Worm (Caenorhabditis elegans) whole organism, L2 larva: ENCODE data around the gene unc-31.

Source experiments
- C34F6.9 ChIP-seq: fragments of 150-350 bp; optimal IDR thresholded peaks from 2 replicates; lab custom pipeline; 2014; ENCODE audit warnings: missing biosample characterization, missing genetic modification characterization
- F13H6.1 ChIP-seq: sonication (generic microtip); optimal IDR thresholded peaks from 2 replicates; lab custom pipeline; 2016; ENCODE audit warnings: missing genetic modification characterization, missing compliant biosample characterization
- R02D3.7 ChIP-seq: fragments of 150-350 bp; optimal IDR thresholded peaks from 2 replicates; lab custom pipeline; 2014; ENCODE audit warnings: missing biosample characterization, missing genetic modification characterization
- alr-1 ChIP-seq: fragments of 150-350 bp; optimal IDR thresholded peaks from 2 replicates; lab custom pipeline; 2014; ENCODE audit warnings: missing biosample characterization, missing genetic modification characterization
- blmp-1 ChIP-seq: sonication (generic microtip); optimal IDR thresholded peaks from 2 replicates; lab custom pipeline; 2017; ENCODE audit warnings: missing genetic modification characterization, mild to moderate bottlenecking, missing compliant biosample characterization, antibody characterized with exemption, moderate library complexity; ENCODE audit not compliant: insufficient read depth
- dmd-4 ChIP-seq: sonication (generic microtip); optimal IDR thresholded peaks from 2 replicates; lab custom pipeline; 2017; ENCODE audit warnings: missing biosample characterization, missing genetic modification characterization
- elt-3 ChIP-seq: sonication (generic microtip); optimal IDR thresholded peaks from 2 replicates; lab custom pipeline; 2017; ENCODE audit warnings: missing biosample characterization, missing genetic modification characterization
- fos-1 ChIP-seq: fragments of 150-350 bp; optimal IDR thresholded peaks from 2 replicates; lab custom pipeline; 2014; ENCODE audit warnings: missing biosample characterization, missing genetic modification characterization
- gmeb-1 ChIP-seq: fragments of 150-350 bp; optimal IDR thresholded peaks from 2 replicates; lab custom pipeline; 2014; ENCODE audit warnings: missing biosample characterization, missing genetic modification characterization
- lsy-2 ChIP-seq, 2 experiments: fragments of 150-350 bp in 1 of 2; sonication (generic microtip) in 1 of 2; optimal IDR thresholded peaks; 2 replicates each; lab custom pipeline; 2014 to 2017; ENCODE audit warnings: missing biosample characterization in 2 of 2, missing genetic modification characterization in 2 of 2
- mbf-1 ChIP-seq: sonication (generic microtip); optimal IDR thresholded peaks from 2 replicates; lab custom pipeline; 2017; ENCODE audit warnings: missing biosample characterization, missing genetic modification characterization
- nhr-11 ChIP-seq: fragments of 150-350 bp; optimal IDR thresholded peaks from 2 replicates; lab custom pipeline; 2014; ENCODE audit warnings: missing biosample characterization, missing genetic modification characterization
- nhr-129 ChIP-seq: fragments of 150-350 bp; optimal IDR thresholded peaks from 2 replicates; lab custom pipeline; 2014; ENCODE audit warnings: missing biosample characterization, missing genetic modification characterization
- nhr-25 ChIP-seq: fragments of 150-350 bp; sonication (generic microtip); optimal IDR thresholded peaks from 3 replicates; lab custom pipeline; 2014; ENCODE audit warnings: missing biosample characterization, missing genetic modification characterization
- nhr-6 ChIP-seq: fragments of 150-350 bp; optimal IDR thresholded peaks from 2 replicates; lab custom pipeline; 2014; ENCODE audit warnings: missing biosample characterization, missing genetic modification characterization
- sem-4 ChIP-seq: fragments of 150-350 bp; optimal IDR thresholded peaks from 2 replicates; lab custom pipeline; 2014; ENCODE audit warnings: missing biosample characterization, missing genetic modification reagents, missing genetic modification characterization
- skn-1 ChIP-seq: sonication (generic microtip); optimal IDR thresholded peaks from 2 replicates; lab custom pipeline; 2017; ENCODE audit warnings: missing biosample characterization, missing genetic modification characterization
- sma-3 ChIP-seq: sonication (generic microtip); optimal IDR thresholded peaks from 2 replicates; lab custom pipeline; 2016; ENCODE audit warnings: missing genetic modification reagents, missing genetic modification characterization, missing compliant biosample characterization
- sma-9 ChIP-seq, 2 experiments: fragments of 150-350 bp in 1 of 2; sonication (generic microtip) in 1 of 2; optimal IDR thresholded peaks; 2 replicates each; lab custom pipeline; 2014 to 2016; ENCODE audit warnings: missing genetic modification characterization in 2 of 2, mild to moderate bottlenecking in 1 of 2, missing biosample characterization in 1 of 2, missing compliant biosample characterization in 1 of 2, missing genetic modification reagents in 1 of 2, moderate library complexity in 1 of 2
- unc-39 ChIP-seq: fragments of 150-350 bp; optimal IDR thresholded peaks from 2 replicates; lab custom pipeline; 2014; ENCODE audit warnings: missing biosample characterization, missing genetic modification characterization
- unc-55 ChIP-seq: fragments of 150-350 bp; sonication (generic microtip); optimal IDR thresholded peaks from 3 replicates; lab custom pipeline; 2014; ENCODE audit warnings: missing biosample characterization, missing genetic modification reagents, missing genetic modification characterization
- zag-1 ChIP-seq: fragments of 150-350 bp; optimal IDR thresholded peaks from 2 replicates; lab custom pipeline; 2014; ENCODE audit warnings: missing biosample characterization, missing genetic modification characterization
- ztf-4 ChIP-seq: fragments of 150-350 bp; optimal IDR thresholded peaks from 2 replicates; lab custom pipeline; 2014; ENCODE audit warnings: missing biosample characterization, missing genetic modification characterization

unc-31 gene

ce11 chrIV:12834417-12834731, 60.7 kb downstream of the unc-31 start:
- TF ChIP-seq skn-1 (tag; lab: Kevin White, UChicago): no peak
- TF ChIP-seq mbf-1 (tag; lab: Kevin White, UChicago): no peak
- peak in 1 of 2 experiments; percentile 29 for TF ChIP-seq lsy-2 (tag; optimal IDR thresholded peaks at IDR 0.05; lab: Kevin White, UChicago)
- peak; percentile 26 for TF ChIP-seq unc-55 (GFP tag; lab: Kevin White, UChicago)
- peak; percentile 34 for TF ChIP-seq sma-9 (GFP tag; optimal IDR thresholded peaks at IDR 0.05; lab: Kevin White, UChicago)
- no peak for TF ChIP-seq sma-9 (tag; optimal IDR thresholded peaks at IDR 0.05; lab: Kevin White, UChicago)
- no peak for TF ChIP-seq F13H6.1 (tag; lab: Kevin White, UChicago)
- no peak for TF ChIP-seq gmeb-1 (tag; lab: Kevin White, UChicago)
- TF ChIP-seq nhr-129: peak; percentile 8
- no peak for TF ChIP-seq blmp-1 (tag; lab: Kevin White, UChicago)
- peak; percentile 81 for TF ChIP-seq fos-1 (tag; lab: Kevin White, UChicago)

ce11 chrIV:12835363-12835762, 61.7 kb downstream of the unc-31 start:
- TF ChIP-seq zag-1 (tag; lab: Kevin White, UChicago): no peak
- no peak for TF ChIP-seq elt-3
- TF ChIP-seq nhr-25: no peak
- TF ChIP-seq R02D3.7 (tag; lab: Kevin White, UChicago): no peak
- TF ChIP-seq nhr-11 (tag; lab: Kevin White, UChicago): no peak
- TF ChIP-seq unc-39 (tag; lab: Kevin White, UChicago): no peak
- no peak for TF ChIP-seq ztf-4 (tag; lab: Kevin White, UChicago)
- TF ChIP-seq sem-4 (tag; lab: Kevin White, UChicago): no peak
- no peak for TF ChIP-seq sma-9 (GFP tag; optimal IDR thresholded peaks at IDR 0.05; lab: Kevin White, UChicago)
- no peak for TF ChIP-seq sma-9 (tag; optimal IDR thresholded peaks at IDR 0.05; lab: Kevin White, UChicago)
- TF ChIP-seq dmd-4 (tag; lab: Kevin White, UChicago): no peak
- no peak for TF ChIP-seq C34F6.9
- no peak for TF ChIP-seq sma-3 (GFP tag; lab: Kevin White, UChicago)
- TF ChIP-seq, all 48 proteins: peak for 0

- TF ChIP-seq gmeb-1 (tag; lab: Kevin White, UChicago) (no peak), alr-1 (tag; lab: Kevin White, UChicago) (no peak), unc-39 (tag; lab: Kevin White, UChicago) (no peak), nhr-6 (tag; lab: Kevin White, UChicago) (no peak), ztf-4 (tag; lab: Kevin White, UChicago) (no peak), nhr-129 (no peak)
These were observed 62.5 kb downstream of the unc-31 start, which contains the start of gene M02B1.3 for ce11 chrIV:12836208-12836607. Gene M02B1.3, plus strand, starts transcription at chrIV:12836508.
